Fruit fly (Drosophila melanogaster) whole organism, adult: Measurements from ENCODE around the gene ZnT77C.

Experiments used
- CG11617 ChIP-seq: fragments of 200-800 bp; sonication (Bioruptor generic); optimal IDR thresholded peaks from 2 replicates; lab custom pipeline; 2017; ENCODE audit warnings: mild to moderate bottlenecking, missing biosample characterization, missing genetic modification reagents, missing genetic modification characterization
- CG12768 ChIP-seq: fragments of 200-800 bp; sonication (Bioruptor generic); optimal IDR thresholded peaks from 2 replicates; lab custom pipeline; 2017; ENCODE audit warnings: missing biosample characterization, missing genetic modification characterization, mild to moderate bottlenecking, moderate library complexity, missing genetic modification reagents
- CG14711 ChIP-seq: fragments of 200-800 bp; sonication (Bioruptor generic); optimal IDR thresholded peaks from 2 replicates; lab custom pipeline; 2018; ENCODE audit warnings: missing biosample characterization, mild to moderate bottlenecking, missing genetic modification characterization, moderate library complexity
- CG1620 ChIP-seq: fragments of 200-800 bp; sonication (Bioruptor generic); optimal IDR thresholded peaks from 2 replicates; lab custom pipeline; 2016; ENCODE audit warnings: missing biosample characterization, missing genetic modification characterization
- CG33017 ChIP-seq: fragments of 200-800 bp; sonication (Bioruptor generic); optimal IDR thresholded peaks from 2 replicates; lab custom pipeline; 2018; ENCODE audit warnings: missing biosample characterization, mild to moderate bottlenecking, missing genetic modification characterization, moderate library complexity
- CG5204 ChIP-seq: fragments of 200-800 bp; sonication (Bioruptor generic); optimal IDR thresholded peaks from 2 replicates; lab custom pipeline; 2016; ENCODE audit warnings: missing biosample characterization, missing genetic modification characterization
- CG7045 ChIP-seq: fragments of 200-800 bp; sonication (Bioruptor generic); optimal IDR thresholded peaks from 2 replicates; lab custom pipeline; 2017; ENCODE audit warnings: missing biosample characterization, mild to moderate bottlenecking, missing genetic modification characterization
- CG7101 ChIP-seq: fragments of 200-800 bp; sonication (Bioruptor generic); optimal IDR thresholded peaks from 2 replicates; lab custom pipeline; 2018; ENCODE audit warnings: missing biosample characterization, mild to moderate bottlenecking, missing genetic modification characterization, moderate library complexity
- Clk ChIP-seq: fragments of 200-800 bp; sonication (Bioruptor generic); optimal IDR thresholded peaks from 2 replicates; lab custom pipeline; 2017; ENCODE audit warnings: missing biosample characterization, missing genetic modification characterization
- Crg-1 ChIP-seq: fragments of 200-800 bp; sonication (Bioruptor generic); optimal IDR thresholded peaks from 2 replicates; lab custom pipeline; 2016; ENCODE audit warnings: missing biosample characterization, missing genetic modification characterization
- Hr96 ChIP-seq: fragments of 200-800 bp; sonication (Bioruptor generic); optimal IDR thresholded peaks from 2 replicates; lab custom pipeline; 2016; ENCODE audit warnings: missing biosample characterization, missing genetic modification characterization
- Mnt ChIP-seq: fragments of 200-800 bp; sonication (Bioruptor generic); optimal IDR thresholded peaks from 2 replicates; lab custom pipeline; 2016; ENCODE audit warnings: missing biosample characterization, mild to moderate bottlenecking, missing genetic modification characterization
- bab1 ChIP-seq: fragments of 200-800 bp; sonication (Bioruptor generic); optimal IDR thresholded peaks from 3 replicates; lab custom pipeline; 2019; ENCODE audit warnings: missing biosample characterization, mild to moderate bottlenecking, missing genetic modification characterization, moderate library complexity
- cic ChIP-seq: fragments of 200-800 bp; sonication (Bioruptor generic); optimal IDR thresholded peaks from 2 replicates; lab custom pipeline; 2017; ENCODE audit warnings: missing biosample characterization, mild to moderate bottlenecking, missing genetic modification characterization, moderate library complexity
- cnc ChIP-seq, 2 experiments: fragments of >200 bp; optimal IDR thresholded peaks; 2 replicates each; lab custom pipeline; 2017
- kay ChIP-seq: fragments of 200-800 bp; sonication (Bioruptor generic); peaks from one replicate; lab custom pipeline; 2016; ENCODE audit warnings: missing biosample characterization, missing genetic modification characterization, borderline replicate concordance
- ovo ChIP-seq: fragments of 200-800 bp; sonication (Bioruptor generic); optimal IDR thresholded peaks from 2 replicates; lab custom pipeline; 2016; ENCODE audit warnings: missing biosample characterization, missing genetic modification characterization
- pad ChIP-seq: fragments of 200-800 bp; sonication (Bioruptor generic); optimal IDR thresholded peaks from 3 replicates; lab custom pipeline; 2017; ENCODE audit warnings: missing biosample characterization, missing genetic modification characterization, mild to moderate bottlenecking, moderate library complexity, missing genetic modification reagents
- tj ChIP-seq: fragments of 200-800 bp; sonication (Bioruptor generic); optimal IDR thresholded peaks from 3 replicates; lab custom pipeline; 2017; ENCODE audit warnings: missing biosample characterization, mild to moderate bottlenecking, missing genetic modification characterization, moderate library complexity
- toe ChIP-seq: fragments of 200-800 bp; sonication (Bioruptor generic); optimal IDR thresholded peaks from 2 replicates; lab custom pipeline; 2016; ENCODE audit warnings: missing biosample characterization, missing genetic modification characterization

The ZnT77C gene

dm6 chr3L:20526143-20526195 is 31.2 kb upstream of the ZnT77C start, which contains the start of gene Pss:
Gene Pss (minus strand): TSS chr3L:20526174.
- TF ChIP-seq cnc (optimal IDR thresholded peaks at IDR 0.05; lab: Kevin White, UChicago) = no peak
- no peak for TF ChIP-seq cic (GFP tag; lab: Kevin White, UChicago)
- no peak for TF ChIP-seq Crg-1
- no peak for TF ChIP-seq CG11617 (GFP tag; lab: Kevin White, UChicago)
- no peak for TF ChIP-seq pad (GFP tag; lab: Kevin White, UChicago)
- TF ChIP-seq toe = no peak
- TF ChIP-seq ovo = no peak
- no peak for TF ChIP-seq CG33017
- TF ChIP-seq Clk (GFP tag; lab: Kevin White, UChicago) = no peak
- no peak for TF ChIP-seq Hr96
- TF ChIP-seq CG7045 = no peak
- no peak for TF ChIP-seq CG1620 (GFP tag; lab: Kevin White, UChicago)
- TF ChIP-seq bab1 = no peak
- no peak for TF ChIP-seq Mnt (GFP tag; lab: Kevin White, UChicago)
- TF ChIP-seq CG12768 (GFP tag; lab: Kevin White, UChicago) = no peak
- TF ChIP-seq tj (GFP tag; lab: Kevin White, UChicago) = no peak

- no peak for TF ChIP-seq Clk (GFP tag; lab: Kevin White, UChicago)
- no peak for TF ChIP-seq pad (GFP tag; lab: Kevin White, UChicago)
- no peak for TF ChIP-seq tj (GFP tag; lab: Kevin White, UChicago)
- no peak for TF ChIP-seq CG7045
- no peak for TF ChIP-seq CG11617 (GFP tag; lab: Kevin White, UChicago)
- no peak for TF ChIP-seq bab1
- TF ChIP-seq kay (GFP tag; lab: Kevin White, UChicago) = no peak
- TF ChIP-seq ovo = no peak
These were observed 31.0 kb upstream of the ZnT77C start for dm6 chr3L:20525743-20526142.

dm6 chr3L:20524409-20525010 is 29.8 kb upstream of the ZnT77C start:
- TF ChIP-seq bab1 (no peak), cic (GFP tag; lab: Kevin White, UChicago) (peak; percentile 81), CG1620 (GFP tag; lab: Kevin White, UChicago) (no peak), kay (GFP tag; lab: Kevin White, UChicago) (peak; percentile 42), tj (GFP tag; lab: Kevin White, UChicago) (peak; percentile 50), CG33017 (no peak), CG5204 (no peak), Mnt (GFP tag; lab: Kevin White, UChicago) (peak; percentile 60)

- TF ChIP-seq kay (GFP tag; lab: Kevin White, UChicago) (peak; percentile 78), CG11617 (GFP tag; lab: Kevin White, UChicago) (peak; percentile 56), CG7101 (tag; lab: Kevin White, UChicago) (no peak), Mnt (GFP tag; lab: Kevin White, UChicago) (peak; percentile 47), CG12768 (GFP tag; lab: Kevin White, UChicago) (no peak), Clk (GFP tag; lab: Kevin White, UChicago) (no peak), CG14711 (peak; percentile 38), bab1 (peak; percentile 42)
These were observed 26.0 kb upstream of the ZnT77C start, which contains the start of the genes mTerf3 and CG5104 for dm6 chr3L:20520687-20521169. Gene mTerf3 (minus strand): TSS chr3L:20520772. Gene CG5104 (plus strand): TSS chr3L:20521009.

dm6 chr3L:20518805-20519503 is 24.2 kb upstream of the ZnT77C start, which contains the start of gene BNIP3:
Gene BNIP3 (minus strand): TSS chr3L:20519393.
- TF ChIP-seq tj (GFP tag; lab: Kevin White, UChicago) (peak; percentile 66), CG11617 (GFP tag; lab: Kevin White, UChicago) (peak; percentile 26), ovo (peak; percentile 52), kay (GFP tag; lab: Kevin White, UChicago) (peak; percentile 37), CG7101 (tag; lab: Kevin White, UChicago) (no peak), CG33017 (peak; percentile 14), CG14711 (no peak), cic (GFP tag; lab: Kevin White, UChicago) (peak; percentile 41), toe (no peak), CG1620 (GFP tag; lab: Kevin White, UChicago) (no peak), Mnt (GFP tag; lab: Kevin White, UChicago) (peak; percentile 63), pad (GFP tag; lab: Kevin White, UChicago) (peak; percentile 74)

- TF ChIP-seq CG12768 (GFP tag; lab: Kevin White, UChicago) (peak; percentile 46), kay (GFP tag; lab: Kevin White, UChicago) (peak; percentile 90), CG1620 (GFP tag; lab: Kevin White, UChicago) (no peak), ovo (no peak), toe (no peak), cnc (optimal IDR thresholded peaks at IDR 0.05; lab: Kevin White, UChicago) (peak in 1 of 2 experiments; percentile 62), bab1 (no peak), CG14711 (peak; percentile 22), cic (GFP tag; lab: Kevin White, UChicago) (peak; percentile 72), CG33017 (no peak), Clk (GFP tag; lab: Kevin White, UChicago) (peak; percentile 22), Crg-1 (peak; percentile 50), CG11617 (GFP tag; lab: Kevin White, UChicago) (no peak), pad (GFP tag; lab: Kevin White, UChicago) (no peak), Hr96 (no peak), Mnt (GFP tag; lab: Kevin White, UChicago) (peak; percentile 9), tj (GFP tag; lab: Kevin White, UChicago) (peak; percentile 77), CG5204 (no peak), CG7045 (peak; percentile 14), CG7101 (tag; lab: Kevin White, UChicago) (no peak)
These were observed 23.4 kb upstream of the ZnT77C start for dm6 chr3L:20517897-20518804.
